Fruit fly (Drosophila melanogaster) Kc167 (cell line): ENCODE results near the gene Lgr1.

ENCODE experiments used
- h ChIP-seq: fragments of >200 bp; optimal IDR thresholded peaks from 3 replicates; lab custom pipeline; 2018; ENCODE audit warnings: missing external identifiers
- ttk ChIP-seq: sonication (Bioruptor generic); optimal IDR thresholded peaks from 2 replicates; lab custom pipeline; 2017; ENCODE audit warnings: missing external identifiers

DNA sequence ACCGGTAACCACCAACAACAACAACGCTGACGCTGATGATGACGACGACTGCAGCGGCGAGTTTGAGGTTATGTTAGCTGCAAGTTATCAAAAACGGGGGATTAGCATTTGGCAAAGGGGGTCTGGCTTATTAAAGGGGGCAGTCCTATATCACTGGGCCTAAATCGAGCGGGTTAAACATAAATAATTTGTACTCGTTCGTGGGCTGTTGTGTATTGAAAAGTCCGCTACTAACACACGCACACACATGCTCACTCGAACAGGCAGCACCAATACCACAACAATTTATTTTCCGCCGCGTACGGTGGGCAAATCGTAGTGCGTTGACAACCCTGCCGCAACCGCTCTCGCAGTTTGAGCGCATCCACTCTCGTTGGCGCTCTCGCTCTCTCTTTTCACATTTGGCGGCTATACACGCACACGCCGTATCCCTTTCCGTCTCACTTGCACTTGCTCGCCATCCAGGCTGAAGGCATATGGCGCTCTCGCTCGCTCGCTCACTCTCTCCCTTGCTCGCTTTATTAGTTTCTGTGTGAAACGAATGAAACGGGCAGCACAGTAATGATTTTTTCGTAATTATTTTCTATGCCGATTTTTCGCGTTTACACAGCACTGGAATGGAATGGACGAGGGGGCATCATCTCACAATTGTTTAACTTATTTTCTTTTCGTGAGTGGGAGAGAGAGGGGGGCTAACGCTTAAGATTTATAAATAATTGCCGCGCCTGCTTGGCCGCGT is 8.6 kb upstream of the Lgr1 start:
- TF ChIP-seq h (lab: Kevin White, UChicago) = no peak
- no peak for TF ChIP-seq ttk (lab: Kevin White, UChicago)
